Worm (Caenorhabditis elegans) whole organism, late embryonic: ENCODE results near the gene T19D12.1.

Source experiments
- F13H6.1 ChIP-seq: sonication (generic microtip); optimal IDR thresholded peaks from 2 replicates; lab custom pipeline; 2016; ENCODE audit warnings: missing genetic modification characterization, missing compliant biosample characterization
- Y22D7AL.16 ChIP-seq: sonication (generic microtip); optimal IDR thresholded peaks from 2 replicates; lab custom pipeline; 2016; ENCODE audit warnings: missing genetic modification characterization, missing compliant biosample characterization
- ceh-24 ChIP-seq: sonication (generic microtip); optimal IDR thresholded peaks from 2 replicates; lab custom pipeline; 2016; ENCODE audit warnings: mild to moderate bottlenecking, missing genetic modification characterization, missing compliant biosample characterization
- elt-2 ChIP-seq: sonication (generic microtip); optimal IDR thresholded peaks from 2 replicates; lab custom pipeline; 2016; ENCODE audit warnings: missing genetic modification reagents, missing genetic modification characterization, missing compliant biosample characterization
- nfya-1 ChIP-seq: sonication (generic microtip); optimal IDR thresholded peaks from 2 replicates; lab custom pipeline; 2017; ENCODE audit warnings: missing genetic modification characterization, mild to moderate bottlenecking, missing compliant biosample characterization, antibody characterized with exemption, moderate library complexity
- pha-4 ChIP-seq: fragments of 150-350 bp; optimal IDR thresholded peaks from 2 replicates; lab custom pipeline; 2018; ENCODE audit warnings: missing biosample characterization, missing genetic modification reagents, missing genetic modification characterization
- rnt-1 ChIP-seq: sonication (generic microtip); optimal IDR thresholded peaks from 2 replicates; lab custom pipeline; 2016; ENCODE audit warnings: missing genetic modification characterization, missing compliant biosample characterization
- sox-4 ChIP-seq: sonication (generic microtip); optimal IDR thresholded peaks from 2 replicates; lab custom pipeline; 2017; ENCODE audit warnings: mild to moderate bottlenecking, missing genetic modification characterization, inconsistent platforms, missing compliant biosample characterization

DNA sequence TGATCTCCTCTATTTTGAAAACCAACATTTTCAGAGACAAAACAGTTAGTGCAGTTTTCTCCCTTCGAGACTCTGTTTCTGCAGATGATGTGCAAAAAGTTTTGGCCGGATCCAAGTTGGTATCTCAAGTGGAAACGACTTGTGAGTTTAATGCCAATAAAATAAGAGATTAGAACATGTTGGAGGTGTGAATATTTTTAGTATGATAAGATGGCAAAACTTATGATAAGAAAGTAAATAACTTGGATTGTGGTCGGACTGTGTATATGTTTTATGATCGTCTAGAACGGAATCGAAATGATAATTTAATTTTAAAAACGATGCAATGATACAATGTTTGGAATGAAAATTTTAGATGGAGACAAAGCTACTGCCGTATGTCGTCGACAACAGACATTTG lies 34.7 kb upstream of the T19D12.1 start:
- TF ChIP-seq ceh-24 (tag; lab: Kevin White, UChicago) (no peak), rnt-1 (tag; lab: Kevin White, UChicago) (no peak), nfya-1 (no peak), sox-4 (tag; lab: Kevin White, UChicago) (no peak), Y22D7AL.16 (tag; lab: Kevin White, UChicago) (no peak), pha-4 (no peak), F13H6.1 (tag; lab: Kevin White, UChicago) (no peak), elt-2 (tag; lab: Kevin White, UChicago) (no peak)
